Fruit fly (Drosophila melanogaster) whole organism, embryonic: ENCODE data around the gene CG17855.

Experiments used
- Adf1 ChIP-seq: fragments of 200-800 bp; sonication (Bioruptor generic); IDR thresholded peaks from 2 replicates; pipeline ENCODE4 v1.3.6; 2022; ENCODE audit warnings: missing biosample characterization, missing genetic modification characterization
- Aef1 ChIP-seq: fragments of 200-800 bp; sonication (Bioruptor generic); IDR thresholded peaks from 3 replicates; pipeline ENCODE4 v1.3.6; 2022; ENCODE audit warnings: missing biosample characterization, missing genetic modification characterization
- B-H1 ChIP-seq: fragments of 200-800 bp; sonication (Bioruptor generic); IDR thresholded peaks from 3 replicates; pipeline ENCODE4 v1.3.6; 2022; ENCODE audit warnings: missing biosample characterization, missing genetic modification characterization
- Bdp1 ChIP-seq: fragments of 200-800 bp; sonication (Bioruptor generic); optimal IDR thresholded peaks from 3 replicates; lab custom pipeline; 2016; ENCODE audit warnings: missing biosample characterization, missing genetic modification characterization
- Blimp-1 ChIP-seq: fragments of 200-800 bp; sonication (Bioruptor generic); optimal IDR thresholded peaks from 3 replicates; lab custom pipeline; 2018; ENCODE audit warnings: missing biosample characterization, missing genetic modification characterization, mild to moderate bottlenecking, moderate library complexity, missing genetic modification reagents
- CG14710 ChIP-seq: fragments of 200-800 bp; sonication (Bioruptor generic); optimal IDR thresholded peaks from 3 replicates; lab custom pipeline; 2019; ENCODE audit warnings: missing biosample characterization, mild to moderate bottlenecking, missing genetic modification characterization, moderate library complexity
- CG14860 ChIP-seq: fragments of 200-800 bp; sonication (Bioruptor generic); IDR thresholded peaks from 3 replicates; pipeline ENCODE4 v1.3.6; 2022; ENCODE audit warnings: missing biosample characterization, missing genetic modification characterization; ENCODE audit not compliant: partially characterized antibody
- CG16815 ChIP-seq: fragments of 200-800 bp; sonication (Bioruptor generic); optimal IDR thresholded peaks from 3 replicates; lab custom pipeline; 2017; ENCODE audit warnings: missing biosample characterization, mild to moderate bottlenecking, missing genetic modification characterization
- CG18262 ChIP-seq: fragments of 200-800 bp; optimal IDR thresholded peaks from 3 replicates; lab custom pipeline; 2019; ENCODE audit warnings: missing biosample characterization, mild to moderate bottlenecking, missing genetic modification characterization, moderate library complexity
- CG2202 ChIP-seq: fragments of 200-800 bp; sonication (Bioruptor generic); optimal IDR thresholded peaks from 2 replicates; lab custom pipeline; 2018; ENCODE audit warnings: missing biosample characterization, mild to moderate bottlenecking, missing genetic modification characterization
- CG3065 ChIP-seq: fragments of 200-800 bp; sonication (Bioruptor generic); optimal IDR thresholded peaks from 2 replicates; lab custom pipeline; 2016; ENCODE audit warnings: missing biosample characterization, missing genetic modification characterization
- CG31224 ChIP-seq: fragments of 200-800 bp; sonication (Bioruptor generic); IDR thresholded peaks from 2 replicates; pipeline ENCODE4 v1.3.6; 2022; ENCODE audit warnings: missing biosample characterization, missing genetic modification characterization
- CG42726 ChIP-seq: fragments of 200-800 bp; sonication (Bioruptor generic); IDR thresholded peaks from 2 replicates; pipeline ENCODE4 v1.3.6; 2022; ENCODE audit warnings: missing biosample characterization, missing genetic modification characterization; ENCODE audit not compliant: partially characterized antibody
- CG6254 ChIP-seq: fragments of 200-800 bp; sonication (Bioruptor generic); optimal IDR thresholded peaks from 3 replicates; lab custom pipeline; 2017; ENCODE audit warnings: mild to moderate bottlenecking, missing biosample characterization, missing genetic modification reagents, missing genetic modification characterization
- CG6791 ChIP-seq: fragments of 200-800 bp; sonication (Bioruptor generic); IDR thresholded peaks from 3 replicates; pipeline ENCODE4 v1.3.6; 2022; ENCODE audit warnings: missing biosample characterization, missing genetic modification characterization; ENCODE audit not compliant: partially characterized antibody
- CG6854 ChIP-seq: fragments of 200-800 bp; sonication (Bioruptor generic); optimal IDR thresholded peaks from 3 replicates; lab custom pipeline; 2017; ENCODE audit warnings: missing biosample characterization, mild to moderate bottlenecking, missing genetic modification characterization
- CG7372 ChIP-seq: fragments of 200-800 bp; sonication (Bioruptor generic); IDR thresholded peaks from 2 replicates; pipeline ENCODE4 v1.3.6; 2022; ENCODE audit warnings: missing biosample characterization, missing genetic modification characterization
- CG7928 ChIP-seq: fragments of 200-800 bp; sonication (Bioruptor generic); optimal IDR thresholded peaks from 2 replicates; lab custom pipeline; 2017; ENCODE audit warnings: missing biosample characterization, mild to moderate bottlenecking, missing genetic modification characterization
- CG7963 ChIP-seq: fragments of 200-800 bp; sonication (Bioruptor generic); IDR thresholded peaks from 3 replicates; pipeline ENCODE4 v1.3.6; 2022; ENCODE audit warnings: missing biosample characterization, missing genetic modification characterization; ENCODE audit not compliant: partially characterized antibody
- CG8089 ChIP-seq: fragments of 200-800 bp; sonication (Bioruptor generic); optimal IDR thresholded peaks from 3 replicates; lab custom pipeline; 2016; ENCODE audit warnings: missing biosample characterization, missing genetic modification characterization
- CG8281 ChIP-seq: fragments of 200-800 bp; sonication (Bioruptor generic); optimal IDR thresholded peaks from 2 replicates; lab custom pipeline; 2018; ENCODE audit warnings: missing biosample characterization, mild to moderate bottlenecking, missing genetic modification characterization, moderate library complexity
- CG8478 ChIP-seq: fragments of >200 bp; optimal IDR thresholded peaks from 2 replicates; lab custom pipeline; 2018
- CG9817 ChIP-seq: fragments of 200-800 bp; sonication (Bioruptor generic); optimal IDR thresholded peaks from 2 replicates; lab custom pipeline; 2018; ENCODE audit warnings: missing biosample characterization, mild to moderate bottlenecking, missing genetic modification characterization, moderate library complexity
- D ChIP-seq, 2 experiments: fragments of 200-800 bp in 1 of 2; fragments of >200 bp in 1 of 2; sonication (Bioruptor generic) in 1 of 2; optimal IDR thresholded peaks; 2 replicates in 1 of 2; 3 replicates in 1 of 2; lab custom pipeline; 2017; ENCODE audit warnings: mild to moderate bottlenecking in 1 of 2, missing biosample characterization in 1 of 2, missing genetic modification characterization in 1 of 2, missing genetic modification reagents in 1 of 2
- E2f2 ChIP-seq: fragments of 200-800 bp; sonication (Bioruptor generic); IDR thresholded peaks from 2 replicates; pipeline ENCODE4 v1.3.6; 2022; ENCODE audit warnings: missing biosample characterization, missing genetic modification characterization
- Ets97D ChIP-seq: fragments of 200-800 bp; sonication (Bioruptor generic); optimal IDR thresholded peaks from 3 replicates; lab custom pipeline; 2016; ENCODE audit warnings: missing biosample characterization, missing genetic modification characterization
- Fer3 ChIP-seq: fragments of 200-800 bp; sonication (Bioruptor generic); optimal IDR thresholded peaks from 2 replicates; lab custom pipeline; 2018; ENCODE audit warnings: missing biosample characterization, mild to moderate bottlenecking, missing genetic modification characterization, moderate library complexity
- Hr78 ChIP-seq, 2 experiments: fragments of 200-800 bp in 1 of 2; fragments of >200 bp in 1 of 2; sonication (Bioruptor generic) in 1 of 2; optimal IDR thresholded peaks; 2 replicates each; lab custom pipeline; 2017 to 2019; ENCODE audit warnings: missing biosample characterization in 2 of 2, missing genetic modification characterization in 2 of 2, mild to moderate bottlenecking in 1 of 2, moderate library complexity in 1 of 2
- Spps ChIP-seq: fragments of 200-800 bp; sonication (Bioruptor generic); optimal IDR thresholded peaks from 2 replicates; lab custom pipeline; 2018; ENCODE audit warnings: missing biosample characterization, mild to moderate bottlenecking, missing genetic modification characterization
- cad ChIP-seq: fragments of >200 bp; optimal IDR thresholded peaks from 2 replicates; lab custom pipeline; 2017; ENCODE audit warnings: missing biosample characterization, missing genetic modification characterization
- cas ChIP-seq: fragments of 200-800 bp; sonication (Bioruptor generic); IDR thresholded peaks from 2 replicates; pipeline ENCODE4 v1.3.6; 2022; ENCODE audit warnings: missing biosample characterization, missing genetic modification characterization
- ci ChIP-seq: fragments of 200-800 bp; sonication (Bioruptor generic); IDR thresholded peaks from 3 replicates; pipeline ENCODE4 v1.3.6; 2022; ENCODE audit warnings: missing biosample characterization, missing genetic modification characterization
- dimm ChIP-seq: fragments of 200-800 bp; sonication (Bioruptor generic); IDR thresholded peaks from 2 replicates; pipeline ENCODE4 v1.3.6; 2022; ENCODE audit warnings: missing biosample characterization, missing genetic modification characterization
- dysf ChIP-seq: fragments of 200-800 bp; sonication (Bioruptor generic); IDR thresholded peaks from 3 replicates; pipeline ENCODE4 v1.3.6; 2022; ENCODE audit warnings: missing biosample characterization, missing genetic modification characterization
- en ChIP-seq: fragments of 200-800 bp; sonication (Bioruptor generic); optimal IDR thresholded peaks from 2 replicates; lab custom pipeline; 2016; ENCODE audit warnings: missing biosample characterization, missing genetic modification characterization
- hb ChIP-seq: fragments of 200-800 bp; sonication (Bioruptor generic); IDR thresholded peaks from 3 replicates; pipeline ENCODE4 v1.3.6; 2022; ENCODE audit warnings: missing biosample characterization, missing genetic modification characterization; ENCODE audit not compliant: partially characterized antibody
- kay ChIP-seq: fragments of 200-800 bp; sonication (Bioruptor generic); optimal IDR thresholded peaks from 2 replicates; lab custom pipeline; 2016; ENCODE audit warnings: missing biosample characterization, missing genetic modification characterization
- knrl ChIP-seq: fragments of 200-800 bp; sonication (Bioruptor generic); IDR thresholded peaks from 3 replicates; pipeline ENCODE4 v1.3.6; 2022; ENCODE audit warnings: missing biosample characterization, missing genetic modification characterization; ENCODE audit not compliant: partially characterized antibody
- lmd ChIP-seq: fragments of 200-800 bp; sonication (Bioruptor generic); IDR thresholded peaks from 2 replicates; pipeline ENCODE4 v1.3.6; 2022; ENCODE audit warnings: missing biosample characterization, missing genetic modification characterization
- lov ChIP-seq, 2 experiments: fragments of 200-800 bp in 1 of 2; fragments of >200 bp in 1 of 2; sonication (Bioruptor generic) in 1 of 2; IDR thresholded peaks in 1 of 2; optimal IDR thresholded peaks in 1 of 2; 2 replicates in 1 of 2; 3 replicates in 1 of 2; pipeline versions ENCODE4 v1.3.6 to Lab custom; 2017 to 2022; ENCODE audit warnings: missing biosample characterization in 1 of 2, missing genetic modification characterization in 1 of 2
- nerfin-2 ChIP-seq: fragments of 200-800 bp; sonication (Bioruptor generic); IDR thresholded peaks from 2 replicates; pipeline ENCODE4 v1.3.6; 2022; ENCODE audit warnings: missing biosample characterization, missing genetic modification characterization; ENCODE audit not compliant: partially characterized antibody
- pb ChIP-seq: fragments of 200-800 bp; sonication (Bioruptor generic); optimal IDR thresholded peaks from 3 replicates; lab custom pipeline; 2016; ENCODE audit warnings: missing biosample characterization, missing genetic modification characterization
- peb ChIP-seq: fragments of 200-800 bp; sonication (Bioruptor generic); IDR thresholded peaks from 2 replicates; pipeline ENCODE4 v1.3.6; 2022; ENCODE audit warnings: missing biosample characterization, missing genetic modification characterization
- pho ChIP-seq: fragments of 200-800 bp; sonication (Bioruptor generic); optimal IDR thresholded peaks from 2 replicates; lab custom pipeline; 2016; ENCODE audit warnings: missing biosample characterization, missing genetic modification characterization
- repo ChIP-seq: fragments of 200-800 bp; sonication (Bioruptor generic); optimal IDR thresholded peaks from 2 replicates; lab custom pipeline; 2016; ENCODE audit warnings: missing biosample characterization, missing genetic modification characterization
- rib ChIP-seq: fragments of 200-800 bp; sonication (Bioruptor generic); IDR thresholded peaks from 2 replicates; pipeline ENCODE4 v1.3.6; 2022; ENCODE audit warnings: missing biosample characterization, missing genetic modification characterization
- sens-2 ChIP-seq: fragments of 200-800 bp; sonication (Bioruptor generic); IDR thresholded peaks from 2 replicates; pipeline ENCODE4 v1.3.6; 2022; ENCODE audit warnings: missing biosample characterization, missing genetic modification characterization
- sim ChIP-seq: fragments of 200-800 bp; sonication (Bioruptor generic); IDR thresholded peaks from 2 replicates; pipeline ENCODE4 v1.3.6; 2022; ENCODE audit warnings: missing biosample characterization, missing genetic modification characterization

CG17855 gene

DNA sequence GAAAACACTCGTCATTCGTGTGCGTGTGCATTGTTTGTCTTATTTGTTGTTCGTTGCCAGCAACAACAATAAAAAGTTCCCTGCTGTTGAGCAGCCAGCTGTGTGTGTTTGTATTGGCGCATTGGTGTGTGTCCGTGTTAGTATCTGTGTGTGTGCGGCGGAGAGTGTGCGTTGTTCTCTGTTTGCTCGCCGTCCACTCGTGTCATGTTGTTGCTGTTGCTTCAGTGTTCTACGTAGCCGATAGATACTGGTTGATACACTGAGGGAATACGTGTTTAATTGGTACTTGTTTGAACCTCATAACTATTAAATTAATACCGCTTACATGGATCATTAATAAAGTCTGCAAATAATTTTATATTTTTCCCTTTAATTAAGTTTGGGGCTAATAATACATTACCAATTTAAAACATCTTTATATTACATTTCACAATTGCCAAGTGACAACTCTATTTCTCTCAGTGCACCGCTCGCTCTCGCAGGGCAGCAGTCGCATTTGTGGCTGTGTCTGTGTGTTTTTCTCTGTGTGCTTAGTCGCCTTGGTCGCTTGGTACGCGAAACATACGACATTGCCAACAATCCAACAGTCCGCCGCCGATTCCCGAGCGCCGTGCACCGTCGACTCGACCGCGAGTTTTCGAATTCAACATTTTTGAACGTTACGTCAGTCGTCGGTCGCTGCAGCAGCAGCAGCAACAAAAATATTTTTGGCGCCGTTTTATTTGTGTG lies 28.2 kb downstream of the CG17855 start, which contains the start of gene brwl (continued):
- TF ChIP-seq CG7372 = peak; percentile 98
- TF ChIP-seq D (optimal IDR thresholded peaks at IDR 0.05; lab: Kevin White, UChicago) = peak; percentile 93
- TF ChIP-seq D (GFP tag; optimal IDR thresholded peaks at IDR 0.05; lab: Kevin White, UChicago) = peak; percentile 99
- TF ChIP-seq Blimp-1 (GFP tag; lab: Kevin White, UChicago) = peak; percentile 98
- TF ChIP-seq rib (GFP tag; lab: Robert Waterston, UW) = peak; percentile 96
- no peak for TF ChIP-seq nerfin-2 (GFP tag; lab: Robert Waterston, UW)
- TF ChIP-seq Aef1 (GFP tag; lab: Robert Waterston, UW) = peak; percentile 98
- peak; percentile 98 for TF ChIP-seq CG14710
- peak; percentile 94 for TF ChIP-seq Bdp1 (GFP tag; lab: Kevin White, UChicago)
- TF ChIP-seq CG8089 (GFP tag; lab: Kevin White, UChicago) = peak; percentile 96
- no peak for TF ChIP-seq hb (GFP tag; lab: Robert Waterston, UW)
- TF ChIP-seq pb = peak; percentile 95
- peak; percentile 98 for TF ChIP-seq CG3065 (GFP tag; lab: Kevin White, UChicago)
- peak; percentile 96 for TF ChIP-seq CG31224 (GFP tag; lab: Robert Waterston, UW)
- TF ChIP-seq pho (GFP tag; lab: Kevin White, UChicago) = peak; percentile 98
- TF ChIP-seq ci (GFP tag; lab: Robert Waterston, UW) = peak; percentile 98
- no peak for TF ChIP-seq CG6791 (GFP tag; lab: Robert Waterston, UW)
- peak; percentile 97 for TF ChIP-seq CG2202 (tag; lab: Kevin White, UChicago)
- TF ChIP-seq sim = peak; percentile 98
- TF ChIP-seq CG8478 = peak; percentile 93
- TF ChIP-seq en (GFP tag; lab: Kevin White, UChicago) = peak; percentile 98
- no peak for TF ChIP-seq cad (GFP tag; lab: Kevin White, UChicago)
- TF ChIP-seq kay (GFP tag; lab: Kevin White, UChicago) = peak; percentile 98
- no peak for TF ChIP-seq CG42726
- TF ChIP-seq Hr78 (GFP tag; optimal IDR thresholded peaks at IDR 0.05; lab: Kevin White, UChicago) = peak in 1 of 2 experiments; percentile 95
- peak; percentile 97 for TF ChIP-seq repo (GFP tag; lab: Kevin White, UChicago)
- TF ChIP-seq Fer3 (tag; lab: Kevin White, UChicago) = peak; percentile 98
- TF ChIP-seq CG7928 (GFP tag; lab: Kevin White, UChicago) = peak; percentile 83
- TF ChIP-seq CG6254 (GFP tag; lab: Kevin White, UChicago) = peak; percentile 97
- peak; percentile 98 for TF ChIP-seq Spps (tag; lab: Kevin White, UChicago)
- TF ChIP-seq B-H1 (GFP tag; lab: Robert Waterston, UW) = peak; percentile 98
- TF ChIP-seq Ets97D (GFP tag; lab: Kevin White, UChicago) = peak; percentile 90
- 0 out of 3 replicates have a peak, but pooled peaks have one; percentile 29 for TF ChIP-seq knrl (GFP tag; lab: Robert Waterston, UW)
- TF ChIP-seq lov (optimal IDR thresholded peaks at IDR 0.05; lab: Kevin White, UChicago) = no peak
- TF ChIP-seq lov (GFP tag; IDR thresholded peaks at IDR 0.05; lab: Robert Waterston, UW) = peak; percentile 95
- peak; percentile 94 for TF ChIP-seq CG8281 (tag; lab: Kevin White, UChicago)
- TF ChIP-seq CG9817 (tag; lab: Kevin White, UChicago) = peak; percentile 98
- TF ChIP-seq dysf = peak; percentile 99
- peak; percentile 94 for TF ChIP-seq dimm (GFP tag; lab: Robert Waterston, UW)
- TF ChIP-seq cas = peak; percentile 95
- peak; percentile 99 for TF ChIP-seq CG18262 (tag; lab: Kevin White, UChicago)
- peak; percentile 95 for TF ChIP-seq sens-2 (GFP tag; lab: Robert Waterston, UW)
- peak; percentile 99 for TF ChIP-seq CG6854 (GFP tag; lab: Kevin White, UChicago)
- peak; percentile 88 for TF ChIP-seq E2f2 (GFP tag; lab: Robert Waterston, UW)
- no peak for TF ChIP-seq CG7963 (GFP tag; lab: Robert Waterston, UW)
- TF ChIP-seq CG14860 (GFP tag; lab: Robert Waterston, UW) = no peak
- TF ChIP-seq peb (GFP tag; lab: Robert Waterston, UW) = peak; percentile 98
- TF ChIP-seq lmd = peak; percentile 99
- TF ChIP-seq CG16815 (GFP tag; lab: Kevin White, UChicago) = peak; percentile 99
- TF ChIP-seq Adf1 (GFP tag; lab: Robert Waterston, UW) = peak; percentile 89
